Worm (Caenorhabditis elegans): ENCODE measurements around the gene col-147.

The col-147 gene

ce11 chrV:9666394-9666793, 33.3 kb upstream of the col-147 start, which contains the start of gene ZK287.1:
ZK287.1 (plus strand) TSS chrV:9666694.
- no peak for TF ChIP-seq egl-5 (tag; optimal IDR thresholded peaks at IDR 0.05)
- peak; percentile 15 for TF ChIP-seq lin-39 (tag; optimal IDR thresholded peaks at IDR 0.05)
- peak; percentile 27 for TF ChIP-seq nfya-1 (tag; optimal IDR thresholded peaks at IDR 0.05; ENCODE audit: insufficient read depth)

ce11 chrV:9664620-9665019, 31.5 kb upstream of the col-147 start:
- TF ChIP-seq lin-39 (tag; optimal IDR thresholded peaks at IDR 0.05) (peak; percentile 74), mdl-1 (tag; optimal IDR thresholded peaks at IDR 0.05) (peak; percentile 43), unc-62 (GFP tag; optimal IDR thresholded peaks at IDR 0.05) (no peak), elt-1 (tag; optimal IDR thresholded peaks at IDR 0.05) (no peak), nhr-12 (tag; optimal IDR thresholded peaks at IDR 0.05) (no peak), ceh-82 (tag; optimal IDR thresholded peaks at IDR 0.05) (no peak), hmg-11 (tag; optimal IDR thresholded peaks at IDR 0.05) (no peak), pqm-1 (tag; optimal IDR thresholded peaks at IDR 0.05) (no peak), lsy-12 (tag; optimal IDR thresholded peaks at IDR 0.05) (no peak), fos-1 (tag; optimal IDR thresholded peaks at IDR 0.05) (no peak), jun-1 (tag; optimal IDR thresholded peaks at IDR 0.05) (no peak), skn-1 (tag; optimal IDR thresholded peaks at IDR 0.05) (no peak), nhr-67 (tag; optimal IDR thresholded peaks at IDR 0.05) (no peak), lin-15B (tag; optimal IDR thresholded peaks at IDR 0.05) (peak; percentile 29), nhr-43 (tag; optimal IDR thresholded peaks at IDR 0.05; ENCODE audit: poor library complexity, severe bottlenecking) (no peak), ztf-4 (tag; optimal IDR thresholded peaks at IDR 0.05) (no peak), nhr-23 (tag; optimal IDR thresholded peaks at IDR 0.05) (no peak), ztf-11 (tag; optimal IDR thresholded peaks at IDR 0.05) (no peak), eor-1 (tag; optimal IDR thresholded peaks at IDR 0.05) (no peak), ceh-28 (tag; optimal IDR thresholded peaks at IDR 0.05) (no peak), aly-2 (tag; optimal IDR thresholded peaks at IDR 0.05) (no peak), fkh-2 (tag; optimal IDR thresholded peaks at IDR 0.05) (no peak), nfya-1 (tag; optimal IDR thresholded peaks at IDR 0.05; ENCODE audit: insufficient read depth) (peak; percentile 59), sea-2 (GFP tag; optimal IDR thresholded peaks at IDR 0.05) (no peak), nhr-25 (tag; optimal IDR thresholded peaks at IDR 0.05) (no peak), fkh-10 (GFP tag; optimal IDR thresholded peaks at IDR 0.05) (peak; percentile 78), mml-1 (tag; optimal IDR thresholded peaks at IDR 0.05) (no peak)

- TF ChIP-seq aly-2 (tag; optimal IDR thresholded peaks at IDR 0.05) (no peak), pha-4 (tag; optimal IDR thresholded peaks at IDR 0.05) (no peak), tbx-2 (tag; optimal IDR thresholded peaks at IDR 0.05) (no peak), hmg-11 (tag; optimal IDR thresholded peaks at IDR 0.05) (no peak), nhr-43 (tag; optimal IDR thresholded peaks at IDR 0.05; ENCODE audit: poor library complexity, severe bottlenecking) (no peak)
Measured at ce11 chrV:9663948-9664347, 30.8 kb upstream of the col-147 start.

- no peak for TF ChIP-seq elt-1 (tag; optimal IDR thresholded peaks at IDR 0.05)
- TF ChIP-seq unc-62 (GFP tag; optimal IDR thresholded peaks at IDR 0.05), result no peak
- TF ChIP-seq egl-5 (tag; optimal IDR thresholded peaks at IDR 0.05), result no peak
- TF ChIP-seq elt-2 (tag; optimal IDR thresholded peaks at IDR 0.05), result no peak
- TF ChIP-seq ztf-4 (tag; optimal IDR thresholded peaks at IDR 0.05), result no peak
Measured at ce11 chrV:9661514-9661913, 28.4 kb upstream of the col-147 start, which contains the start of gene pitr-4. pitr-4 (minus strand) TSS chrV:9661614.

ce11 chrV:9654154-9654805, 21.1 kb upstream of the col-147 start, which contains the start of gene cyp-29A4:
cyp-29A4 (plus strand) TSS chrV:9654755.
- TF ChIP-seq sea-2 (GFP tag; optimal IDR thresholded peaks at IDR 0.05) (no peak), ceh-82 (tag; optimal IDR thresholded peaks at IDR 0.05) (no peak), nhr-43 (tag; optimal IDR thresholded peaks at IDR 0.05; ENCODE audit: poor library complexity, severe bottlenecking) (peak; percentile 74), hmg-11 (tag; optimal IDR thresholded peaks at IDR 0.05) (no peak), elt-3 (tag; optimal IDR thresholded peaks at IDR 0.05) (peak; percentile 28 to 93 (median 71)), nhr-23 (tag; optimal IDR thresholded peaks at IDR 0.05) (peak; percentile 73), nhr-11 (tag; optimal IDR thresholded peaks at IDR 0.05) (no peak)

All from whole organism, L3 larva.